Worm (Caenorhabditis elegans): ENCODE results near the gene F55E10.1.

ce11 chrX:8311590-8311989 lies 30.2 kb upstream of the F55E10.1 start:
- TF ChIP-seq nhr-85 (tag) (no peak), C04F5.9 (tag; optimal IDR thresholded peaks at IDR 0.05) (no peak), snpc-4 (tag; optimal IDR thresholded peaks at IDR 0.05) (no peak), efl-3 (GFP tag; optimal IDR thresholded peaks at IDR 0.05) (no peak)

All from whole organism, L1 larva.